Worm (Caenorhabditis elegans) whole organism, late embryonic: ENCODE data around the gene nspc-16.

Experiments
- F13H6.1 ChIP-seq: sonication (generic microtip); optimal IDR thresholded peaks from 2 replicates; lab custom pipeline; 2016; ENCODE audit warnings: missing genetic modification characterization, missing compliant biosample characterization
- ama-1 ChIP-seq: fragments of 150-350 bp; optimal IDR thresholded peaks from 2 replicates; lab custom pipeline; 2014
- ceh-2 ChIP-seq: sonication (generic microtip); optimal IDR thresholded peaks from 2 replicates; lab custom pipeline; 2016; ENCODE audit warnings: missing genotype, missing genetic modification characterization, missing compliant biosample characterization
- ceh-24 ChIP-seq: sonication (generic microtip); optimal IDR thresholded peaks from 2 replicates; lab custom pipeline; 2016; ENCODE audit warnings: mild to moderate bottlenecking, missing genetic modification characterization, missing compliant biosample characterization
- fkh-10 ChIP-seq: fragments of 150-350 bp; optimal IDR thresholded peaks from 2 replicates; lab custom pipeline; 2014; ENCODE audit warnings: missing biosample characterization, missing genetic modification reagents, missing genetic modification characterization
- hlh-8 ChIP-seq: sonication (generic microtip); optimal IDR thresholded peaks from 2 replicates; lab custom pipeline; 2016; ENCODE audit warnings: missing genotype, missing genetic modification characterization, missing compliant biosample characterization
- lin-11 ChIP-seq: fragments of 200-800 bp; sonication (Bioruptor generic); optimal IDR thresholded peaks from 2 replicates; lab custom pipeline; 2018; ENCODE audit warnings: mild to moderate bottlenecking, missing genetic modification characterization, missing compliant biosample characterization
- pax-1 ChIP-seq: fragments of 150-350 bp; optimal IDR thresholded peaks from 2 replicates; lab custom pipeline; 2014; ENCODE audit warnings: missing biosample characterization, missing genetic modification characterization
- pha-4 ChIP-seq: fragments of 150-350 bp; optimal IDR thresholded peaks from 2 replicates; lab custom pipeline; 2018; ENCODE audit warnings: missing biosample characterization, missing genetic modification reagents, missing genetic modification characterization
- pqm-1 ChIP-seq: sonication (generic microtip); optimal IDR thresholded peaks from 2 replicates; lab custom pipeline; 2016; ENCODE audit warnings: missing genetic modification characterization, missing compliant biosample characterization
- sox-4 ChIP-seq: sonication (generic microtip); optimal IDR thresholded peaks from 2 replicates; lab custom pipeline; 2017; ENCODE audit warnings: mild to moderate bottlenecking, missing genetic modification characterization, inconsistent platforms, missing compliant biosample characterization
- tbx-2 ChIP-seq: sonication (generic microtip); optimal IDR thresholded peaks from 2 replicates; lab custom pipeline; 2016; ENCODE audit warnings: missing genetic modification characterization, missing compliant biosample characterization

- no peak for TF ChIP-seq pha-4 (tag; lab: Kevin White, UChicago)
- TF ChIP-seq ama-1 = no peak
- no peak for TF ChIP-seq pqm-1
- TF ChIP-seq F13H6.1 (tag; lab: Kevin White, UChicago) = no peak
- no peak for TF ChIP-seq hlh-8 (tag; lab: Kevin White, UChicago)
- no peak for TF ChIP-seq ceh-2
- no peak for TF ChIP-seq fkh-10 (GFP tag; lab: Kevin White, UChicago)
- TF ChIP-seq ceh-24 (tag; lab: Kevin White, UChicago) = no peak
- TF ChIP-seq lin-11 (tag; lab: Kevin White, UChicago) = no peak
- no peak for TF ChIP-seq tbx-2 (tag; lab: Kevin White, UChicago)
- no peak for TF ChIP-seq pax-1
- no peak for TF ChIP-seq sox-4 (tag; lab: Kevin White, UChicago)
Observed at ce11 chrX:14484827-14485226, 38.5 kb upstream of the nspc-16 start, which contains the start of gene M163.8.
